Fruit fly (Drosophila melanogaster) whole organism, embryonic: Measurements from ENCODE around the gene CG45066.

Experiments used
- Abd-B ChIP-seq: fragments of 200-800 bp; sonication (Bioruptor generic); optimal IDR thresholded peaks from 2 replicates; lab custom pipeline; 2018; ENCODE audit warnings: missing biosample characterization, mild to moderate bottlenecking, missing genetic modification characterization, moderate library complexity
- CG10274 ChIP-seq: fragments of 200-800 bp; sonication (Bioruptor generic); optimal IDR thresholded peaks from 3 replicates; lab custom pipeline; 2017; ENCODE audit warnings: missing biosample characterization, mild to moderate bottlenecking, missing genetic modification characterization
- CG11560 ChIP-seq: fragments of 200-800 bp; sonication (Bioruptor generic); IDR thresholded peaks from 3 replicates; pipeline ENCODE4 v1.3.6; 2022; ENCODE audit warnings: missing biosample characterization, missing genetic modification characterization
- CG11695 ChIP-seq: fragments of 200-800 bp; sonication (Bioruptor generic); IDR thresholded peaks from 3 replicates; pipeline ENCODE4 v1.3.6; 2022; ENCODE audit warnings: missing biosample characterization, missing genetic modification characterization
- CG15514 ChIP-seq: fragments of 200-800 bp; sonication (Bioruptor generic); optimal IDR thresholded peaks from 3 replicates; lab custom pipeline; 2017; ENCODE audit warnings: missing biosample characterization, missing genetic modification characterization, mild to moderate bottlenecking, moderate library complexity, missing genetic modification reagents
- CG16779 ChIP-seq: fragments of 200-800 bp; sonication (Bioruptor generic); IDR thresholded peaks from 2 replicates; pipeline ENCODE4 v1.3.6; 2022; ENCODE audit warnings: missing biosample characterization, missing genetic modification characterization
- CG17186 ChIP-seq: fragments of 200-800 bp; sonication (Bioruptor generic); optimal IDR thresholded peaks from 3 replicates; lab custom pipeline; 2017; ENCODE audit warnings: missing biosample characterization, missing genetic modification reagents, missing genetic modification characterization
- CG18011 ChIP-seq: fragments of 200-800 bp; sonication (Bioruptor generic); optimal IDR thresholded peaks from 2 replicates; lab custom pipeline; 2017; ENCODE audit warnings: missing biosample characterization, missing genetic modification characterization, mild to moderate bottlenecking, moderate library complexity, missing genotype
- CG2120 ChIP-seq: fragments of 200-800 bp; sonication (Bioruptor generic); optimal IDR thresholded peaks from 3 replicates; lab custom pipeline; 2016; ENCODE audit warnings: missing biosample characterization, missing genetic modification characterization
- CG2678 ChIP-seq: fragments of 200-800 bp; sonication (Bioruptor generic); optimal IDR thresholded peaks from 3 replicates; lab custom pipeline; 2019; ENCODE audit warnings: missing biosample characterization, mild to moderate bottlenecking, missing genetic modification characterization, moderate library complexity
- CG32772 ChIP-seq: fragments of 200-800 bp; sonication (Bioruptor generic); IDR thresholded peaks from 2 replicates; pipeline ENCODE4 v1.3.6; 2022; ENCODE audit warnings: missing biosample characterization, missing genetic modification characterization
- CG4360 ChIP-seq: fragments of 200-800 bp; sonication (Bioruptor generic); IDR thresholded peaks from 2 replicates; pipeline ENCODE4 v1.3.6; 2022; ENCODE audit warnings: missing biosample characterization, missing genetic modification characterization
- CG7745 ChIP-seq: fragments of 200-800 bp; sonication (Bioruptor generic); optimal IDR thresholded peaks from 2 replicates; lab custom pipeline; 2018; ENCODE audit warnings: missing biosample characterization, mild to moderate bottlenecking, missing genetic modification characterization, moderate library complexity
- Drgx ChIP-seq: fragments of 200-800 bp; sonication (Bioruptor generic); IDR thresholded peaks from 2 replicates; pipeline ENCODE4 v1.3.6; 2022; ENCODE audit warnings: missing biosample characterization, missing genetic modification characterization
- ERR ChIP-seq: fragments of 200-800 bp; sonication (Bioruptor generic); optimal IDR thresholded peaks from 2 replicates; lab custom pipeline; 2016; ENCODE audit warnings: missing biosample characterization, missing genetic modification characterization
- Elba2 ChIP-seq: fragments of 200-800 bp; sonication (Bioruptor generic); optimal IDR thresholded peaks from 3 replicates; lab custom pipeline; 2016; ENCODE audit warnings: missing biosample characterization, missing genetic modification characterization
- H2.0 ChIP-seq: fragments of 200-800 bp; sonication (Bioruptor generic); IDR thresholded peaks from 2 replicates; pipeline ENCODE4 v1.3.6; 2022; ENCODE audit warnings: missing biosample characterization, missing genetic modification characterization
- Hand ChIP-seq: fragments of 200-800 bp; sonication (Bioruptor generic); optimal IDR thresholded peaks from 2 replicates; lab custom pipeline; 2017; ENCODE audit warnings: mild to moderate bottlenecking, missing biosample characterization, missing genetic modification reagents, missing genetic modification characterization
- Hr51 ChIP-seq, 2 experiments: fragments of 200-800 bp; sonication (Bioruptor generic); optimal IDR thresholded peaks; 2 replicates in 1 of 2; 3 replicates in 1 of 2; lab custom pipeline; 2016 to 2018; ENCODE audit warnings: missing biosample characterization in 2 of 2, missing genetic modification characterization in 2 of 2, mild to moderate bottlenecking in 1 of 2, moderate library complexity in 1 of 2
- Neu2 ChIP-seq: fragments of 200-800 bp; sonication (Bioruptor generic); optimal IDR thresholded peaks from 3 replicates; lab custom pipeline; 2016; ENCODE audit warnings: missing biosample characterization, missing genetic modification characterization, borderline replicate concordance
- Ravus ChIP-seq: fragments of 200-800 bp; sonication (Bioruptor generic); IDR thresholded peaks from 2 replicates; pipeline ENCODE4 v1.3.6; 2022; ENCODE audit warnings: missing biosample characterization, missing genetic modification characterization
- Ssrp ChIP-seq: fragments of 200-800 bp; sonication (Bioruptor generic); optimal IDR thresholded peaks from 2 replicates; lab custom pipeline; 2018; ENCODE audit warnings: missing biosample characterization, mild to moderate bottlenecking, missing genetic modification characterization, moderate library complexity
- Vsx1 ChIP-seq: fragments of 200-800 bp; sonication (Bioruptor generic); optimal IDR thresholded peaks from 2 replicates; lab custom pipeline; 2017; ENCODE audit warnings: missing biosample characterization, mild to moderate bottlenecking, missing genetic modification characterization, missing genetic modification reagents
- abd-A ChIP-seq: fragments of 200-800 bp; sonication (Bioruptor generic); optimal IDR thresholded peaks from 3 replicates; lab custom pipeline; 2019; ENCODE audit warnings: missing biosample characterization, mild to moderate bottlenecking, missing genetic modification characterization, moderate library complexity
- al ChIP-seq: fragments of 200-800 bp; sonication (Bioruptor generic); IDR thresholded peaks from 2 replicates; pipeline ENCODE4 v1.3.6; 2022; ENCODE audit warnings: missing biosample characterization, missing genetic modification characterization
- ap ChIP-seq: fragments of 200-800 bp; sonication (Bioruptor generic); IDR thresholded peaks from 2 replicates; pipeline ENCODE4 v1.3.6; 2022; ENCODE audit warnings: missing biosample characterization, missing genetic modification characterization
- az2 ChIP-seq: fragments of 200-800 bp; sonication (Bioruptor generic); optimal IDR thresholded peaks from 3 replicates; lab custom pipeline; 2016; ENCODE audit warnings: missing biosample characterization, missing genetic modification characterization
- br ChIP-seq: fragments of >200 bp; optimal IDR thresholded peaks from 2 replicates; lab custom pipeline; 2017
- cg ChIP-seq: fragments of 200-800 bp; sonication (Bioruptor generic); optimal IDR thresholded peaks from 3 replicates; lab custom pipeline; 2019; ENCODE audit warnings: missing biosample characterization, mild to moderate bottlenecking, missing genetic modification characterization, moderate library complexity
- disco-r ChIP-seq: fragments of 200-800 bp; sonication (Bioruptor generic); optimal IDR thresholded peaks from 2 replicates; lab custom pipeline; 2016; ENCODE audit warnings: missing biosample characterization, missing genetic modification characterization
- dysf ChIP-seq: fragments of 200-800 bp; sonication (Bioruptor generic); IDR thresholded peaks from 3 replicates; pipeline ENCODE4 v1.3.6; 2022; ENCODE audit warnings: missing biosample characterization, missing genetic modification characterization
- en ChIP-seq: fragments of 200-800 bp; sonication (Bioruptor generic); optimal IDR thresholded peaks from 2 replicates; lab custom pipeline; 2016; ENCODE audit warnings: missing biosample characterization, missing genetic modification characterization
- ewg ChIP-seq: fragments of 200-800 bp; sonication (Bioruptor generic); optimal IDR thresholded peaks from 3 replicates; lab custom pipeline; 2017; ENCODE audit warnings: mild to moderate bottlenecking, missing biosample characterization, missing genetic modification reagents, missing genetic modification characterization
- gro ChIP-seq: fragments of 200-800 bp; sonication (Bioruptor generic); optimal IDR thresholded peaks from 2 replicates; lab custom pipeline; 2016; ENCODE audit warnings: missing biosample characterization, missing genetic modification characterization
- hb ChIP-seq: fragments of 200-800 bp; sonication (Bioruptor generic); IDR thresholded peaks from 3 replicates; pipeline ENCODE4 v1.3.6; 2022; ENCODE audit warnings: missing biosample characterization, missing genetic modification characterization; ENCODE audit not compliant: partially characterized antibody
- lbe ChIP-seq: fragments of 200-800 bp; sonication (Bioruptor generic); optimal IDR thresholded peaks from 2 replicates; lab custom pipeline; 2016; ENCODE audit warnings: missing biosample characterization, mild to moderate bottlenecking, missing genetic modification characterization
- nmo ChIP-seq: fragments of 200-800 bp; sonication (Bioruptor generic); optimal IDR thresholded peaks from 2 replicates; lab custom pipeline; 2018; ENCODE audit warnings: missing biosample characterization, mild to moderate bottlenecking, missing genetic modification characterization, moderate library complexity
- peb ChIP-seq: fragments of 200-800 bp; sonication (Bioruptor generic); IDR thresholded peaks from 2 replicates; pipeline ENCODE4 v1.3.6; 2022; ENCODE audit warnings: missing biosample characterization, missing genetic modification characterization
- prd ChIP-seq, 3 experiments: fragments of >200 bp in 2 of 3; fragments of 200-800 bp in 1 of 3; sonication (Bioruptor generic) in 1 of 3; optimal IDR thresholded peaks in 2 of 3; IDR thresholded peaks in 1 of 3; 2 replicates in 2 of 3; 3 replicates in 1 of 3; pipeline versions ENCODE4 v1.3.6 to Lab custom; 2017 to 2022; ENCODE audit warnings: missing biosample characterization in 1 of 3, missing genetic modification characterization in 1 of 3
- row ChIP-seq: fragments of 200-800 bp; sonication (Bioruptor generic); IDR thresholded peaks from 3 replicates; pipeline ENCODE4 v1.3.6; 2022; ENCODE audit warnings: missing biosample characterization, missing genetic modification characterization
- sc ChIP-seq, 3 experiments: fragments of >200 bp in 2 of 3; fragments of 200-800 bp in 1 of 3; sonication (Bioruptor generic) in 1 of 3; optimal IDR thresholded peaks; 2 replicates in 2 of 3; 3 replicates in 1 of 3; lab custom pipeline; 2017; ENCODE audit warnings: mild to moderate bottlenecking in 1 of 3, missing biosample characterization in 1 of 3, missing genetic modification characterization in 1 of 3, missing genetic modification reagents in 1 of 3
- so ChIP-seq: fragments of 200-800 bp; sonication (Bioruptor generic); IDR thresholded peaks from 3 replicates; pipeline ENCODE4 v1.3.6; 2022; ENCODE audit warnings: missing biosample characterization, missing genetic modification characterization
- stwl ChIP-seq: fragments of 200-800 bp; sonication (Bioruptor generic); optimal IDR thresholded peaks from 3 replicates; lab custom pipeline; 2018; ENCODE audit warnings: missing biosample characterization, mild to moderate bottlenecking, missing genetic modification characterization, moderate library complexity
- tll ChIP-seq, 2 experiments: fragments of 200-800 bp in 1 of 2; fragments of >200 bp in 1 of 2; sonication (Bioruptor generic) in 1 of 2; optimal IDR thresholded peaks; 2 replicates each; lab custom pipeline; 2017 to 2019; ENCODE audit warnings: missing biosample characterization in 2 of 2, missing genetic modification characterization in 2 of 2, mild to moderate bottlenecking in 1 of 2, moderate library complexity in 1 of 2
- toy ChIP-seq: fragments of 200-800 bp; sonication (Bioruptor generic); IDR thresholded peaks from 2 replicates; pipeline ENCODE4 v1.3.6; 2022; ENCODE audit warnings: missing biosample characterization, missing genetic modification characterization
- tup ChIP-seq: fragments of 200-800 bp; sonication (Bioruptor generic); optimal IDR thresholded peaks from 2 replicates; lab custom pipeline; 2016; ENCODE audit warnings: missing biosample characterization, mild to moderate bottlenecking, missing genetic modification characterization, moderate library complexity
- vfl ChIP-seq: fragments of 200-800 bp; sonication (Bioruptor generic); optimal IDR thresholded peaks from 2 replicates; lab custom pipeline; 2016; ENCODE audit warnings: missing biosample characterization, missing genetic modification characterization

CG45066 gene

dm6 chr3L:3148125-3149059 lies 37.4 kb upstream of the CG45066 start, which contains the start of the genes Usp5 and BtbVII (continued):
- TF ChIP-seq Ssrp (tag; lab: Kevin White, UChicago) (peak; percentile 28), abd-A (tag; lab: Kevin White, UChicago) (no peak), az2 (GFP tag; lab: Kevin White, UChicago) (peak; percentile 64), H2.0 (peak; percentile 47; the same call in 1 of the 2 replicates), br (no peak), CG11560 (tag; lab: Robert Waterston, UW) (no peak), CG7745 (tag; lab: Kevin White, UChicago) (no peak), tll (GFP tag; optimal IDR thresholded peaks at IDR 0.05; lab: Kevin White, UChicago) (peak in 1 of 2 experiments; percentile 61), prd (optimal IDR thresholded peaks at IDR 0.05; lab: Kevin White, UChicago) (no peak), prd (GFP tag; IDR thresholded peaks at IDR 0.05; lab: Robert Waterston, UW) (peak; percentile 62; the same call in 2 of the 3 replicates), Vsx1 (GFP tag; lab: Kevin White, UChicago) (no peak), Drgx (peak; percentile 62), Abd-B (no peak), CG18011 (GFP tag; lab: Kevin White, UChicago) (no peak), cg (GFP tag; lab: Kevin White, UChicago) (no peak), Neu2 (no peak), CG10274 (GFP tag; lab: Kevin White, UChicago) (no peak), peb (GFP tag; lab: Robert Waterston, UW) (0 out of 2 replicates have a peak, but pooled peaks have one; percentile 17), Elba2 (GFP tag; lab: Kevin White, UChicago) (peak; percentile 96), Hand (no peak), CG17186 (GFP tag; lab: Kevin White, UChicago) (no peak), disco-r (GFP tag; lab: Kevin White, UChicago) (peak; percentile 54), tup (GFP tag; lab: Kevin White, UChicago) (peak; percentile 49), ERR (peak; percentile 6), dysf (GFP tag; lab: Robert Waterston, UW) (peak; percentile 62; the same call in 2 of the 3 replicates), stwl (tag; lab: Kevin White, UChicago) (peak; percentile 61), ap (GFP tag; lab: Robert Waterston, UW) (no peak), Hr51 (GFP tag; optimal IDR thresholded peaks at IDR 0.05; lab: Kevin White, UChicago) (peak; percentile 47 to 49), CG11695 (GFP tag; lab: Robert Waterston, UW) (no peak; the same call in 2 of the 3 replicates), lbe (GFP tag; lab: Kevin White, UChicago) (peak; percentile 4), CG16779 (GFP tag; lab: Robert Waterston, UW) (no peak), so (0 out of 3 replicates have a peak, but pooled peaks have one; percentile 7), CG2678 (peak; percentile 39), row (peak; percentile 90), CG15514 (GFP tag; lab: Kevin White, UChicago) (peak; percentile 100), ewg (GFP tag; lab: Kevin White, UChicago) (peak; percentile 46), hb (GFP tag; lab: Robert Waterston, UW) (peak; percentile 91), CG2120 (GFP tag; lab: Kevin White, UChicago) (peak; percentile 84), toy (GFP tag; lab: Robert Waterston, UW) (no peak), sc (optimal IDR thresholded peaks at IDR 0.05; lab: Kevin White, UChicago) (no peak), sc (GFP tag; optimal IDR thresholded peaks at IDR 0.05; lab: Kevin White, UChicago) (no peak), nmo (GFP tag; lab: Kevin White, UChicago) (peak; percentile 61), vfl (GFP tag; lab: Kevin White, UChicago) (peak; percentile 51), en (GFP tag; lab: Kevin White, UChicago) (no peak), CG32772 (peak; percentile 62), gro (GFP tag; lab: Kevin White, UChicago) (peak; percentile 53), CG4360 (peak; percentile 65), Ravus (GFP tag; lab: Robert Waterston, UW) (no peak), al (GFP tag; lab: Robert Waterston, UW) (peak; percentile 36; the same call in 1 of the 2 replicates)
